Fruit fly (Drosophila melanogaster): ENCODE results near the gene CG31460.
A peak's percentile ranks its signal among the peaks of the same experiment; 100 is the strongest.

The CG31460 gene

dm6 chr3R:8563774-8564173, 1.3 kb downstream of the CG31460 start, which contains the start of gene Cenp-C (continued):
- TF ChIP-seq Xrp1 (GFP tag; IDR thresholded peaks at IDR 0.05) (no peak), nerfin-2 (GFP tag; IDR thresholded peaks at IDR 0.05; ENCODE audit: partially characterized antibody) (no peak), lmd (GFP tag; IDR thresholded peaks at IDR 0.05) (no peak), CG12744 (GFP tag; optimal IDR thresholded peaks at IDR 0.05) (no peak), bsh (GFP tag; optimal IDR thresholded peaks at IDR 0.05) (no peak), prd (optimal IDR thresholded peaks at IDR 0.05) (no peak), prd (GFP tag; IDR thresholded peaks at IDR 0.05) (peak; percentile 47; the same call in 2 of the 3 replicates), twi (tag; optimal IDR thresholded peaks at IDR 0.05) (no peak), Dref (GFP tag; IDR thresholded peaks at IDR 0.05) (no peak), cg (GFP tag; optimal IDR thresholded peaks at IDR 0.05) (no peak), CTCF (GFP tag; optimal IDR thresholded peaks at IDR 0.05) (peak; percentile 17), CG10366 (GFP tag; IDR thresholded peaks at IDR 0.05) (0 out of 2 replicates have a peak, but pooled peaks have one; percentile 22), pfk (GFP tag; optimal IDR thresholded peaks at IDR 0.05) (no peak), CG1832 (GFP tag; optimal IDR thresholded peaks at IDR 0.05) (no peak), phol (tag; optimal IDR thresholded peaks at IDR 0.05) (peak; percentile 80), CG12659 (GFP tag; optimal IDR thresholded peaks at IDR 0.05) (peak; percentile 69), CG13287 (GFP tag; IDR thresholded peaks at IDR 0.05; ENCODE audit: partially characterized antibody) (peak; percentile 46), jumu (GFP tag; optimal IDR thresholded peaks at IDR 0.05) (peak; percentile 73), dmrt99B (tag; optimal IDR thresholded peaks at IDR 0.05) (no peak), CG3995 (GFP tag; optimal IDR thresholded peaks at IDR 0.05) (no peak), sd (tag; optimal IDR thresholded peaks at IDR 0.05) (no peak), Ets65A (GFP tag) (peak; percentile 87), crp (GFP tag; optimal IDR thresholded peaks at IDR 0.05) (no peak), stwl (tag; optimal IDR thresholded peaks at IDR 0.05) (peak; percentile 64), gt (GFP tag; IDR thresholded peaks at IDR 0.05) (no peak), tup (GFP tag; optimal IDR thresholded peaks at IDR 0.05) (no peak), yki (optimal IDR thresholded peaks at IDR 0.05) (no peak), Drgx (GFP tag; IDR thresholded peaks at IDR 0.05) (no peak), CG8359 (GFP tag; optimal IDR thresholded peaks at IDR 0.05; ENCODE audit: borderline replicate concordance) (no peak), Pdp1 (GFP tag; optimal IDR thresholded peaks at IDR 0.05) (peak in 1 of 2 experiments; percentile 30), CG12104 (GFP tag; optimal IDR thresholded peaks at IDR 0.05) (no peak), knrl (GFP tag; IDR thresholded peaks at IDR 0.05; ENCODE audit: partially characterized antibody) (peak; percentile 56), crc (GFP tag; optimal IDR thresholded peaks at IDR 0.05) (peak; percentile 23), CG2120 (GFP tag; optimal IDR thresholded peaks at IDR 0.05) (peak; percentile 62), Camta (GFP tag; optimal IDR thresholded peaks at IDR 0.05) (peak; percentile 23), Fer2 (tag; optimal IDR thresholded peaks at IDR 0.05) (no peak), slp2 (GFP tag; optimal IDR thresholded peaks at IDR 0.05) (peak; percentile 7), Hr51 (GFP tag; optimal IDR thresholded peaks at IDR 0.05) (peak in 1 of 2 experiments; percentile 18), Hr3 (GFP tag; optimal IDR thresholded peaks at IDR 0.05) (peak; percentile 17), otp (GFP tag; IDR thresholded peaks at IDR 0.05) (no peak), CG3847 (GFP tag; IDR thresholded peaks at IDR 0.05) (peak; percentile 81), CG11085 (GFP tag; IDR thresholded peaks at IDR 0.05) (no peak), Mes4 (GFP tag; optimal IDR thresholded peaks at IDR 0.05) (peak; percentile 22), toy (GFP tag; IDR thresholded peaks at IDR 0.05) (no peak), CG18476 (GFP tag; optimal IDR thresholded peaks at IDR 0.05) (peak; percentile 41), CG15011 (GFP tag; optimal IDR thresholded peaks at IDR 0.05) (no peak), CG6689 (GFP tag; IDR thresholded peaks at IDR 0.05) (peak; percentile 33; the same call in 1 of the 2 replicates), Nf-YC (tag; optimal IDR thresholded peaks at IDR 0.05) (no peak), Dip3 (GFP tag; optimal IDR thresholded peaks at IDR 0.05) (peak; percentile 44), BEAF-32 (GFP tag; optimal IDR thresholded peaks at IDR 0.05) (peak; percentile 61), CoRest (tag; optimal IDR thresholded peaks at IDR 0.05) (peak; percentile 56), BtbVII (GFP tag; optimal IDR thresholded peaks at IDR 0.05) (no peak)
